Fruit fly (Drosophila melanogaster) whole organism, embryonic: ENCODE measurements around the gene CG3117.

ENCODE experiments used
- B-H1 ChIP-seq: fragments of 200-800 bp; sonication (Bioruptor generic); IDR thresholded peaks from 3 replicates; pipeline ENCODE4 v1.3.6; 2022; ENCODE audit warnings: missing biosample characterization, missing genetic modification characterization
- C15 ChIP-seq: fragments of 200-800 bp; sonication (Bioruptor generic); IDR thresholded peaks from 3 replicates; pipeline ENCODE4 v1.3.6; 2022; ENCODE audit warnings: missing biosample characterization, missing genetic modification characterization
- CG11398 ChIP-seq: fragments of 200-800 bp; sonication (Bioruptor generic); optimal IDR thresholded peaks from 2 replicates; lab custom pipeline; 2016; ENCODE audit warnings: missing biosample characterization, missing genetic modification characterization
- CG12659 ChIP-seq: fragments of 200-800 bp; sonication (Bioruptor generic); optimal IDR thresholded peaks from 3 replicates; lab custom pipeline; 2017; ENCODE audit warnings: mild to moderate bottlenecking, missing biosample characterization, missing genetic modification reagents, missing genetic modification characterization
- CG13287 ChIP-seq: fragments of 200-800 bp; sonication (Bioruptor generic); IDR thresholded peaks from 2 replicates; pipeline ENCODE4 v1.3.6; 2022; ENCODE audit warnings: missing biosample characterization, missing genetic modification characterization; ENCODE audit not compliant: partially characterized antibody
- CG14441 ChIP-seq: fragments of 200-800 bp; sonication (Bioruptor generic); IDR thresholded peaks from 2 replicates; pipeline ENCODE4 v1.3.6; 2022; ENCODE audit warnings: missing biosample characterization, missing genetic modification characterization
- CG14860 ChIP-seq: fragments of 200-800 bp; sonication (Bioruptor generic); IDR thresholded peaks from 3 replicates; pipeline ENCODE4 v1.3.6; 2022; ENCODE audit warnings: missing biosample characterization, missing genetic modification characterization; ENCODE audit not compliant: partially characterized antibody
- CG17328 ChIP-seq: fragments of 200-800 bp; sonication (Bioruptor generic); IDR thresholded peaks from 2 replicates; pipeline ENCODE4 v1.3.6; 2022; ENCODE audit warnings: missing biosample characterization, missing genetic modification characterization
- CG17568 ChIP-seq: fragments of 200-800 bp; sonication (Bioruptor generic); optimal IDR thresholded peaks from 2 replicates; lab custom pipeline; 2018; ENCODE audit warnings: missing biosample characterization, mild to moderate bottlenecking, missing genetic modification characterization, moderate library complexity
- CG17802 ChIP-seq: fragments of 200-800 bp; sonication (Bioruptor generic); optimal IDR thresholded peaks from 2 replicates; lab custom pipeline; 2018; ENCODE audit warnings: missing biosample characterization, mild to moderate bottlenecking, missing genetic modification characterization, moderate library complexity
- CG18262 ChIP-seq: fragments of 200-800 bp; optimal IDR thresholded peaks from 3 replicates; lab custom pipeline; 2019; ENCODE audit warnings: missing biosample characterization, mild to moderate bottlenecking, missing genetic modification characterization, moderate library complexity
- CG18619 ChIP-seq: fragments of 200-800 bp; sonication (Bioruptor generic); optimal IDR thresholded peaks from 3 replicates; lab custom pipeline; 2017; ENCODE audit warnings: missing biosample characterization, mild to moderate bottlenecking, missing genetic modification characterization
- CG2202 ChIP-seq: fragments of 200-800 bp; sonication (Bioruptor generic); optimal IDR thresholded peaks from 2 replicates; lab custom pipeline; 2018; ENCODE audit warnings: missing biosample characterization, mild to moderate bottlenecking, missing genetic modification characterization
- CG34224 ChIP-seq: fragments of 200-800 bp; sonication (Bioruptor generic); IDR thresholded peaks from 3 replicates; pipeline ENCODE4 v1.3.6; 2022; ENCODE audit warnings: missing biosample characterization, missing genetic modification characterization; ENCODE audit not compliant: partially characterized antibody
- CG3726 ChIP-seq: fragments of 200-800 bp; sonication (Bioruptor generic); IDR thresholded peaks from 3 replicates; pipeline ENCODE4, ENCODE4 v1.3.6; 2022; ENCODE audit warnings: missing biosample characterization, missing genetic modification characterization
- CG7372 ChIP-seq: fragments of 200-800 bp; sonication (Bioruptor generic); IDR thresholded peaks from 2 replicates; pipeline ENCODE4 v1.3.6; 2022; ENCODE audit warnings: missing biosample characterization, missing genetic modification characterization
- CG7556 ChIP-seq: fragments of 200-800 bp; sonication (Bioruptor generic); optimal IDR thresholded peaks from 2 replicates; lab custom pipeline; 2017; ENCODE audit warnings: missing biosample characterization, mild to moderate bottlenecking, missing genetic modification characterization
- CG7786 ChIP-seq: fragments of 200-800 bp; sonication (Bioruptor generic); optimal IDR thresholded peaks from 2 replicates; lab custom pipeline; 2016; ENCODE audit warnings: missing biosample characterization, missing genetic modification characterization
- CG8290 ChIP-seq, 3 experiments: fragments of 200-800 bp; sonication (Bioruptor generic); optimal IDR thresholded peaks; 2 replicates each; lab custom pipeline; 2016 to 2019; ENCODE audit warnings: missing biosample characterization in 3 of 3, missing genetic modification characterization in 3 of 3, mild to moderate bottlenecking in 2 of 3, moderate library complexity in 1 of 3
- CHES-1-like ChIP-seq: fragments of 200-800 bp; sonication (Bioruptor generic); optimal IDR thresholded peaks from 2 replicates; lab custom pipeline; 2016; ENCODE audit warnings: missing biosample characterization, missing genetic modification characterization
- Dbx ChIP-seq: fragments of 200-800 bp; sonication (Bioruptor generic); IDR thresholded peaks from 3 replicates; pipeline ENCODE4 v1.3.6; 2022; ENCODE audit warnings: missing biosample characterization, missing genetic modification characterization
- Dek ChIP-seq: fragments of 200-800 bp; sonication (Bioruptor generic); optimal IDR thresholded peaks from 3 replicates; lab custom pipeline; 2019; ENCODE audit warnings: missing biosample characterization, mild to moderate bottlenecking, missing genetic modification characterization, moderate library complexity
- Ets65A ChIP-seq: fragments of 200-800 bp; sonication (Bioruptor generic); peaks from one replicate; lab custom pipeline; 2016; ENCODE audit warnings: missing biosample characterization, missing genetic modification characterization
- Hmr ChIP-seq: fragments of 200-800 bp; sonication (Bioruptor generic); optimal IDR thresholded peaks from 3 replicates; lab custom pipeline; 2017; ENCODE audit warnings: mild to moderate bottlenecking, missing biosample characterization, missing genetic modification reagents, missing genetic modification characterization
- Jarid2 ChIP-seq: fragments of 200-800 bp; sonication (Bioruptor generic); optimal IDR thresholded peaks from 3 replicates; lab custom pipeline; 2017; ENCODE audit warnings: mild to moderate bottlenecking, missing biosample characterization, missing genetic modification reagents, missing genetic modification characterization
- NC2α ChIP-seq: fragments of 200-800 bp; sonication (Bioruptor generic); optimal IDR thresholded peaks from 2 replicates; lab custom pipeline; 2016; ENCODE audit warnings: missing biosample characterization, missing genetic modification characterization
- Rfx ChIP-seq: fragments of 200-800 bp; sonication (Bioruptor generic); IDR thresholded peaks from 2 replicates; pipeline ENCODE4 v1.3.6; 2022; ENCODE audit warnings: missing biosample characterization, missing genetic modification characterization
- Xbp1 ChIP-seq: fragments of 200-800 bp; sonication (Bioruptor generic); optimal IDR thresholded peaks from 3 replicates; lab custom pipeline; 2016; ENCODE audit warnings: missing biosample characterization, mild to moderate bottlenecking, missing genetic modification characterization
- abd-A ChIP-seq: fragments of 200-800 bp; sonication (Bioruptor generic); optimal IDR thresholded peaks from 3 replicates; lab custom pipeline; 2019; ENCODE audit warnings: missing biosample characterization, mild to moderate bottlenecking, missing genetic modification characterization, moderate library complexity
- cg ChIP-seq: fragments of 200-800 bp; sonication (Bioruptor generic); optimal IDR thresholded peaks from 3 replicates; lab custom pipeline; 2019; ENCODE audit warnings: missing biosample characterization, mild to moderate bottlenecking, missing genetic modification characterization, moderate library complexity
- chif ChIP-seq, 2 experiments: fragments of 200-800 bp; sonication (Bioruptor generic); optimal IDR thresholded peaks; 3 replicates each; lab custom pipeline; 2016; ENCODE audit warnings: missing biosample characterization in 2 of 2, missing genetic modification characterization in 2 of 2
- dimm ChIP-seq: fragments of 200-800 bp; sonication (Bioruptor generic); IDR thresholded peaks from 2 replicates; pipeline ENCODE4 v1.3.6; 2022; ENCODE audit warnings: missing biosample characterization, missing genetic modification characterization
- en ChIP-seq: fragments of 200-800 bp; sonication (Bioruptor generic); optimal IDR thresholded peaks from 2 replicates; lab custom pipeline; 2016; ENCODE audit warnings: missing biosample characterization, missing genetic modification characterization
- esg ChIP-seq: fragments of 200-800 bp; sonication (Bioruptor generic); conservative IDR thresholded peaks from 2 replicates; pipeline ENCODE4 v1.3.6; 2022; ENCODE audit warnings: missing biosample characterization, missing genetic modification characterization
- exex ChIP-seq: fragments of 200-800 bp; sonication (Bioruptor generic); optimal IDR thresholded peaks from 4 replicates; lab custom pipeline; 2018; ENCODE audit warnings: missing biosample characterization, mild to moderate bottlenecking, missing genetic modification characterization, moderate library complexity
- gcm2 ChIP-seq: fragments of 200-800 bp; sonication (Bioruptor generic); optimal IDR thresholded peaks from 2 replicates; lab custom pipeline; 2016; ENCODE audit warnings: missing biosample characterization, missing genetic modification characterization
- gro ChIP-seq: fragments of 200-800 bp; sonication (Bioruptor generic); optimal IDR thresholded peaks from 2 replicates; lab custom pipeline; 2016; ENCODE audit warnings: missing biosample characterization, missing genetic modification characterization
- her ChIP-seq: fragments of 200-800 bp; sonication (Bioruptor generic); optimal IDR thresholded peaks from 2 replicates; lab custom pipeline; 2016; ENCODE audit warnings: missing biosample characterization, missing genetic modification characterization
- jigr1 ChIP-seq: fragments of 200-800 bp; sonication (Bioruptor generic); IDR thresholded peaks from 3 replicates; pipeline ENCODE4 v1.3.6; 2022; ENCODE audit warnings: missing biosample characterization, missing genetic modification characterization
- ranshi ChIP-seq: fragments of 200-800 bp; sonication (Bioruptor generic); IDR thresholded peaks from 2 replicates; pipeline ENCODE4 v1.3.6; 2022; ENCODE audit warnings: missing biosample characterization, missing genetic modification characterization
- sc ChIP-seq, 3 experiments: fragments of >200 bp in 2 of 3; fragments of 200-800 bp in 1 of 3; sonication (Bioruptor generic) in 1 of 3; optimal IDR thresholded peaks; 2 replicates in 2 of 3; 3 replicates in 1 of 3; lab custom pipeline; 2017; ENCODE audit warnings: mild to moderate bottlenecking in 1 of 3, missing biosample characterization in 1 of 3, missing genetic modification characterization in 1 of 3, missing genetic modification reagents in 1 of 3
- schlank ChIP-seq: fragments of 200-800 bp; sonication (Bioruptor generic); optimal IDR thresholded peaks from 2 replicates; lab custom pipeline; 2018; ENCODE audit warnings: missing biosample characterization, mild to moderate bottlenecking, missing genetic modification characterization
- sqz ChIP-seq: fragments of 200-800 bp; sonication (Bioruptor generic); optimal IDR thresholded peaks from 3 replicates; lab custom pipeline; 2018; ENCODE audit warnings: missing biosample characterization, mild to moderate bottlenecking, missing genetic modification characterization
- tap ChIP-seq: fragments of 200-800 bp; optimal IDR thresholded peaks from 3 replicates; lab custom pipeline; 2019; ENCODE audit warnings: missing biosample characterization, mild to moderate bottlenecking, missing genetic modification characterization, moderate library complexity
- tgo ChIP-seq: fragments of 200-800 bp; sonication (Bioruptor generic); IDR thresholded peaks from 3 replicates; pipeline ENCODE4 v1.3.6; 2022; ENCODE audit warnings: missing biosample characterization, missing genetic modification characterization
- twi ChIP-seq: fragments of 200-800 bp; optimal IDR thresholded peaks from 2 replicates; lab custom pipeline; 2019; ENCODE audit warnings: missing biosample characterization, mild to moderate bottlenecking, missing genetic modification characterization, moderate library complexity
- wdn ChIP-seq: fragments of 200-800 bp; sonication (Bioruptor generic); IDR thresholded peaks from 2 replicates; pipeline ENCODE4 v1.3.6; 2022; ENCODE audit warnings: missing biosample characterization, missing genetic modification characterization

Gene CG3117

DNA sequence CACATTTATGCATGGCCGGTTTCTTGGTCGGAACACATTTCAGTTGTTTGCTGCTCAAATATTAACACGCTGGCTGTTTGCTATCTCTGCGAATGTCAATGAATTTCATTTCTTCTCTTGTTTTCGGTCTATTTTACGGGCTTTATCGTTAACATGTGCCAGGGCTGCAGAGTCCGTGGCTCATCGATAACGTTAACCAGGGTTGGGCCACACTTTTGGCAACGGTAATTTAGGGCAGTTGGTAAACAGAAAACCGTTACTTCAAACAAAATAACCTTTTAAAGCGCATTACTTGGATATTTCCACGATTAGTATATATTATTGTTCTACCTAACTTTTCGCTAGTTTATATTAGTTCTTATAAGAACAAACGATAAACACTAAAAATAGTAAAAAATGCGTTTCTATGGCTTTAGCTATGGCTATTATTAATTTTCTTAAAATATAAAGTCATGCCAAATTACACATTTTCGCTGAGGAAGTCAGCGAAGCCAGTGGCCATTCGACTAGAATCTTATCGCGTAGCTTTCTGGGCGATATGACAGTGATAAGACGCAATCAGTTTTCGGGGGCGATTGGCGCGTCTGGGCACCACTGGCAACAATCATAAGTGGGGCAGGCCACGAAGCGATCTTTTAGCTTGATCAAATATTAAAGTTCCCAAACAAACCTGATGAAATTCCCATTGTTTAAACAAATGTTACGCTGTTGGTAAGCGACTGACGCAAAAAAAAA, 36.1 kb upstream of the CG3117 start (continued):
- TF ChIP-seq Xbp1 (GFP tag; lab: Kevin White, UChicago) (peak; percentile 42), chif (GFP tag; optimal IDR thresholded peaks at IDR 0.05; lab: Kevin White, UChicago) (peak in 1 of 2 experiments; percentile 4), CG18262 (tag; lab: Kevin White, UChicago) (peak; percentile 40), twi (tag; lab: Kevin White, UChicago) (no peak), her (GFP tag; lab: Kevin White, UChicago) (peak; percentile 32), abd-A (tag; lab: Kevin White, UChicago) (peak; percentile 37), CG14441 (GFP tag; lab: Robert Waterston, UW) (peak; percentile 55), sqz (GFP tag; lab: Kevin White, UChicago) (peak; percentile 47), Hmr (peak; percentile 80), Dbx (no peak; the same call in 2 of the 3 replicates), CG8290 (GFP tag; optimal IDR thresholded peaks at IDR 0.05; lab: Kevin White, UChicago) (peak; percentile 4), CG8290 (tag; optimal IDR thresholded peaks at IDR 0.05; lab: Kevin White, UChicago) (peak in 1 of 2 experiments; percentile 73), ranshi (GFP tag; lab: Robert Waterston, UW) (peak; percentile 58; the same call in 1 of the 2 replicates), CG34224 (GFP tag; lab: Robert Waterston, UW) (no peak), CG13287 (peak; percentile 38; the same call in 1 of the 2 replicates), dimm (GFP tag; lab: Robert Waterston, UW) (no peak), exex (tag; lab: Kevin White, UChicago) (no peak), B-H1 (GFP tag; lab: Robert Waterston, UW) (peak; percentile 10; the same call in 1 of the 3 replicates), Dek (tag; lab: Kevin White, UChicago) (peak; percentile 62), Rfx (peak; percentile 67), CG3726 (GFP tag; lab: Robert Waterston, UW) (0 out of 3 replicates have a peak, but pooled peaks have one; percentile 6)

dm6 chr2L:2878859-2879258, 31.8 kb upstream of the CG3117 start, which contains the start of gene RabGGTb:
RabGGTb (plus strand) TSS chr2L:2879112.
- TF ChIP-seq en (peak; percentile 43), Jarid2 (GFP tag; lab: Kevin White, UChicago) (no peak), NC2α (peak; percentile 20), Xbp1 (GFP tag; lab: Kevin White, UChicago) (peak; percentile 56), tgo (GFP tag; lab: Robert Waterston, UW) (peak; percentile 75), CG7372 (GFP tag; lab: Robert Waterston, UW) (peak; percentile 62), CG2202 (peak; percentile 8), C15 (no peak), schlank (tag; lab: Kevin White, UChicago) (peak; percentile 6), gro (GFP tag; lab: Kevin White, UChicago) (peak; percentile 40), CG18619 (GFP tag; lab: Kevin White, UChicago) (peak; percentile 44), CG14860 (GFP tag; lab: Robert Waterston, UW) (no peak), esg (peak; percentile 32; the same call in 1 of the 2 replicates), Ets65A (peak; percentile 77), jigr1 (GFP tag; lab: Robert Waterston, UW) (no peak), wdn (GFP tag; lab: Robert Waterston, UW) (peak; percentile 65), CG17328 (GFP tag; lab: Robert Waterston, UW) (peak; percentile 69), CG7556 (GFP tag; lab: Kevin White, UChicago) (peak; percentile 59), CG12659 (GFP tag; lab: Kevin White, UChicago) (peak; percentile 46), cg (GFP tag; lab: Kevin White, UChicago) (no peak), CG14441 (GFP tag; lab: Robert Waterston, UW) (peak; percentile 79), CG11398 (GFP tag; lab: Kevin White, UChicago) (peak; percentile 41), CG7786 (GFP tag; lab: Kevin White, UChicago) (peak; percentile 57), CG17802 (peak; percentile 17), sqz (GFP tag; lab: Kevin White, UChicago) (no peak), CG17568 (GFP tag; lab: Kevin White, UChicago) (no peak), tap (tag; lab: Kevin White, UChicago) (peak; percentile 32), CHES-1-like (peak; percentile 50), sc (optimal IDR thresholded peaks at IDR 0.05; lab: Kevin White, UChicago) (no peak), sc (GFP tag; optimal IDR thresholded peaks at IDR 0.05; lab: Kevin White, UChicago) (no peak), gcm2 (GFP tag; lab: Kevin White, UChicago) (peak; percentile 39)
